Fruit fly (Drosophila melanogaster): ENCODE measurements around the gene Usp32.
A peak's percentile ranks its signal among the peaks of the same experiment; 100 is the strongest.

The Usp32 gene

dm6 chr3L:19929051-19929718 lies 58.2 kb downstream of the Usp32 start (continued):
- TF ChIP-seq CG14667 (GFP tag; IDR thresholded peaks at IDR 0.05) (no peak), Oli (tag; optimal IDR thresholded peaks at IDR 0.05) (no peak), Scr (GFP tag; IDR thresholded peaks at IDR 0.05; ENCODE audit: partially characterized antibody) (no peak), chif (GFP tag; optimal IDR thresholded peaks at IDR 0.05) (no peak), chinmo (GFP tag; IDR thresholded peaks at IDR 0.05; ENCODE audit: partially characterized antibody) (peak; percentile 74; the same call in 1 of the 4 replicates), CG14014 (GFP tag; IDR thresholded peaks at IDR 0.05) (no peak), CG15073 (GFP tag; optimal IDR thresholded peaks at IDR 0.05) (no peak), gem (tag; optimal IDR thresholded peaks at IDR 0.05) (peak; percentile 58), dan (GFP tag; IDR thresholded peaks at IDR 0.05) (no peak), Oaz (GFP tag; IDR thresholded peaks at IDR 0.05) (no peak), Hand (GFP tag; optimal IDR thresholded peaks at IDR 0.05) (no peak), CG30403 (GFP tag; optimal IDR thresholded peaks at IDR 0.05) (peak; percentile 40), gce (GFP tag; IDR thresholded peaks at IDR 0.05) (no peak), Myb (GFP tag; optimal IDR thresholded peaks at IDR 0.05) (no peak), vnd (GFP tag; IDR thresholded peaks at IDR 0.05; ENCODE audit: partially characterized antibody) (no peak), tx (GFP tag; optimal IDR thresholded peaks at IDR 0.05) (no peak), CG10543 (GFP tag; optimal IDR thresholded peaks at IDR 0.05) (no peak), oc (tag; optimal IDR thresholded peaks at IDR 0.05) (no peak), zfh2 (GFP tag; optimal IDR thresholded peaks at IDR 0.05) (peak; percentile 17), twi (tag; optimal IDR thresholded peaks at IDR 0.05) (no peak), CG15696 (tag; optimal IDR thresholded peaks at IDR 0.05) (no peak), CG18476 (GFP tag; optimal IDR thresholded peaks at IDR 0.05) (no peak), tap (tag; optimal IDR thresholded peaks at IDR 0.05) (no peak), CG8478 (optimal IDR thresholded peaks at IDR 0.05) (no peak), luna (GFP tag; optimal IDR thresholded peaks at IDR 0.05) (no peak), CTCF (GFP tag; optimal IDR thresholded peaks at IDR 0.05) (no peak), her (GFP tag; optimal IDR thresholded peaks at IDR 0.05) (no peak), lmd (GFP tag; IDR thresholded peaks at IDR 0.05) (no peak), nerfin-2 (GFP tag; IDR thresholded peaks at IDR 0.05; ENCODE audit: partially characterized antibody) (no peak), en (GFP tag; optimal IDR thresholded peaks at IDR 0.05) (no peak), Dip3 (GFP tag; optimal IDR thresholded peaks at IDR 0.05) (no peak), CG6813 (GFP tag; optimal IDR thresholded peaks at IDR 0.05) (peak; percentile 13), Nf-YA (GFP tag; IDR thresholded peaks at IDR 0.05) (no peak), sr (GFP tag; IDR thresholded peaks at IDR 0.05) (no peak), CG31388 (GFP tag; optimal IDR thresholded peaks at IDR 0.05) (no peak), MTF-1 (GFP tag; optimal IDR thresholded peaks at IDR 0.05; ENCODE audit: borderline replicate concordance) (no peak), Ptx1 (GFP tag; IDR thresholded peaks at IDR 0.05) (no peak), CG9727 (GFP tag; optimal IDR thresholded peaks at IDR 0.05) (no peak), Antp (GFP tag; optimal IDR thresholded peaks at IDR 0.05) (no peak), ATbp (GFP tag; optimal IDR thresholded peaks at IDR 0.05) (no peak), Doc3 (GFP tag; IDR thresholded peaks at IDR 0.05; ENCODE audit: partially characterized antibody) (no peak), CG3281 (GFP tag; optimal IDR thresholded peaks at IDR 0.05) (peak; percentile 35), CG9437 (GFP tag; optimal IDR thresholded peaks at IDR 0.05) (peak; percentile 31), Dll (GFP tag; IDR thresholded peaks at IDR 0.05; ENCODE audit: partially characterized antibody) (no peak), CG10959 (GFP tag; IDR thresholded peaks at IDR 0.05) (no peak), CG14441 (GFP tag; IDR thresholded peaks at IDR 0.05) (0 out of 2 replicates have a peak, but pooled peaks have one; percentile 5), Ravus (GFP tag; IDR thresholded peaks at IDR 0.05) (no peak), slbo (GFP tag; IDR thresholded peaks at IDR 0.05) (peak; percentile 56; the same call in 1 of the 2 replicates), Nf-YB (GFP tag; optimal IDR thresholded peaks at IDR 0.05) (no peak), zen2 (GFP tag; IDR thresholded peaks at IDR 0.05; ENCODE audit: partially characterized antibody) (no peak), grn (GFP tag; optimal IDR thresholded peaks at IDR 0.05) (no peak)

Measured in whole organism, embryonic.